Worm (Caenorhabditis elegans): Measurements from ENCODE around the gene T04B8.5.

T04B8.5 gene

ce11 chrII:651324-651723 lies 27.0 kb upstream of the T04B8.5 start:
- no peak for TF ChIP-seq ztf-11 (tag; optimal IDR thresholded peaks at IDR 0.05)
- TF ChIP-seq lin-39 (tag; optimal IDR thresholded peaks at IDR 0.05) = no peak
- no peak for TF ChIP-seq eor-1 (tag; optimal IDR thresholded peaks at IDR 0.05)
- TF ChIP-seq skn-1 (tag; optimal IDR thresholded peaks at IDR 0.05) = no peak
- no peak for TF ChIP-seq pha-4 (tag; optimal IDR thresholded peaks at IDR 0.05)
- TF ChIP-seq zag-1 (tag; optimal IDR thresholded peaks at IDR 0.05) = no peak
- no peak for TF ChIP-seq nhr-23 (tag; optimal IDR thresholded peaks at IDR 0.05)
- TF ChIP-seq snpc-4 (tag; optimal IDR thresholded peaks at IDR 0.05) = no peak
- TF ChIP-seq ceh-16 (tag; optimal IDR thresholded peaks at IDR 0.05) = no peak
- TF ChIP-seq elt-3 (tag; optimal IDR thresholded peaks at IDR 0.05) = no peak
- TF ChIP-seq jun-1 (tag; optimal IDR thresholded peaks at IDR 0.05) = no peak
- no peak for TF ChIP-seq nhr-76 (tag; optimal IDR thresholded peaks at IDR 0.05)
- no peak for TF ChIP-seq mdl-1 (tag; optimal IDR thresholded peaks at IDR 0.05)
- TF ChIP-seq unc-39 (tag; optimal IDR thresholded peaks at IDR 0.05) = no peak
- no peak for TF ChIP-seq nhr-67 (tag; optimal IDR thresholded peaks at IDR 0.05)
- no peak for TF ChIP-seq nhr-43 (tag; optimal IDR thresholded peaks at IDR 0.05; ENCODE audit: poor library complexity, severe bottlenecking)

ce11 chrII:650321-651005 lies 26.1 kb upstream of the T04B8.5 start, which contains the start of the genes K07E8.7 and frpr-14:
K07E8.7 (minus strand) TSS chrII:650367.
frpr-14 (plus strand) TSS chrII:650955.
- no peak for TF ChIP-seq ZK546.5 (tag; optimal IDR thresholded peaks at IDR 0.05)
- no peak for TF ChIP-seq nhr-43 (tag; optimal IDR thresholded peaks at IDR 0.05; ENCODE audit: poor library complexity, severe bottlenecking)
- peak; percentile 39 for TF ChIP-seq nfya-1 (tag; optimal IDR thresholded peaks at IDR 0.05; ENCODE audit: insufficient read depth)

ce11 chrII:643733-644132 lies 19.4 kb upstream of the T04B8.5 start:
- no peak for TF ChIP-seq nhr-12 (tag; optimal IDR thresholded peaks at IDR 0.05)
- no peak for TF ChIP-seq fkh-10 (GFP tag; optimal IDR thresholded peaks at IDR 0.05)
- no peak for TF ChIP-seq mdl-1 (tag; optimal IDR thresholded peaks at IDR 0.05)
- TF ChIP-seq nhr-237 (tag; optimal IDR thresholded peaks at IDR 0.05) = no peak
- no peak for TF ChIP-seq snpc-4 (tag; optimal IDR thresholded peaks at IDR 0.05)
- no peak for TF ChIP-seq pha-4 (tag; optimal IDR thresholded peaks at IDR 0.05)
- no peak for TF ChIP-seq skn-1 (tag; optimal IDR thresholded peaks at IDR 0.05)
- TF ChIP-seq nhr-76 (tag; optimal IDR thresholded peaks at IDR 0.05) = no peak
- no peak for TF ChIP-seq nhr-67 (tag; optimal IDR thresholded peaks at IDR 0.05)
- TF ChIP-seq nfya-1 (tag; optimal IDR thresholded peaks at IDR 0.05; ENCODE audit: insufficient read depth) = no peak

ce11 chrII:639467-639866 lies 15.1 kb upstream of the T04B8.5 start, which contains the start of gene K07E8.6:
K07E8.6 (minus strand) TSS chrII:639567.
- TF ChIP-seq ZK546.5 (tag; optimal IDR thresholded peaks at IDR 0.05) = no peak
- peak; percentile 26 for TF ChIP-seq nfya-1 (tag; optimal IDR thresholded peaks at IDR 0.05; ENCODE audit: insufficient read depth)

ce11 chrII:633984-634383 lies 9.6 kb upstream of the T04B8.5 start, which contains the start of gene T04B8.1:
T04B8.1 (plus strand) TSS chrII:634284.
- TF ChIP-seq aly-2 (tag; optimal IDR thresholded peaks at IDR 0.05) = no peak
- no peak for TF ChIP-seq nhr-28 (tag; optimal IDR thresholded peaks at IDR 0.05)
- no peak for TF ChIP-seq mml-1 (tag; optimal IDR thresholded peaks at IDR 0.05)
- TF ChIP-seq nhr-25 (tag; optimal IDR thresholded peaks at IDR 0.05) = no peak
- TF ChIP-seq hmg-11 (tag; optimal IDR thresholded peaks at IDR 0.05) = no peak
- TF ChIP-seq fkh-10 (GFP tag; optimal IDR thresholded peaks at IDR 0.05) = no peak
- no peak for TF ChIP-seq elt-1 (tag; optimal IDR thresholded peaks at IDR 0.05)
- TF ChIP-seq ceh-82 (tag; optimal IDR thresholded peaks at IDR 0.05) = no peak
- no peak for TF ChIP-seq lin-39 (tag; optimal IDR thresholded peaks at IDR 0.05)
- no peak for TF ChIP-seq nfya-1 (tag; optimal IDR thresholded peaks at IDR 0.05; ENCODE audit: insufficient read depth)

ce11 chrII:627913-628312 lies 3.6 kb upstream of the T04B8.5 start:
- no peak for TF ChIP-seq daf-12 (tag; optimal IDR thresholded peaks at IDR 0.05)
- TF ChIP-seq lin-39 (tag; optimal IDR thresholded peaks at IDR 0.05) = no peak
- TF ChIP-seq fkh-2 (tag; optimal IDR thresholded peaks at IDR 0.05) = no peak
- no peak for TF ChIP-seq nhr-28 (tag; optimal IDR thresholded peaks at IDR 0.05)
- no peak for TF ChIP-seq nhr-237 (tag; optimal IDR thresholded peaks at IDR 0.05)
- no peak for TF ChIP-seq hmg-11 (tag; optimal IDR thresholded peaks at IDR 0.05)
- TF ChIP-seq nhr-11 (tag; optimal IDR thresholded peaks at IDR 0.05) = no peak
- no peak for TF ChIP-seq ZK546.5 (tag; optimal IDR thresholded peaks at IDR 0.05)
- no peak for TF ChIP-seq nhr-77 (tag; optimal IDR thresholded peaks at IDR 0.05)
- no peak for TF ChIP-seq elt-2 (tag; optimal IDR thresholded peaks at IDR 0.05)
- TF ChIP-seq eor-1 (tag; optimal IDR thresholded peaks at IDR 0.05) = no peak
- no peak for TF ChIP-seq snpc-4 (tag; optimal IDR thresholded peaks at IDR 0.05)
- TF ChIP-seq fkh-10 (GFP tag; optimal IDR thresholded peaks at IDR 0.05) = no peak
- TF ChIP-seq tbx-2 (tag; optimal IDR thresholded peaks at IDR 0.05) = no peak
